Fruit fly (Drosophila melanogaster) whole organism, wandering third instar larva: ENCODE data around the gene CAH8.
A peak's percentile ranks its signal among the peaks of the same experiment; 100 is the strongest.

Experiments
- Abd-B ChIP-seq: fragments of >200 bp; optimal IDR thresholded peaks from 2 replicates; lab custom pipeline; 2017; ENCODE audit warnings: missing biosample characterization, missing genetic modification characterization
- CG32264 ChIP-seq: fragments of 200-800 bp; sonication (Bioruptor generic); optimal IDR thresholded peaks from 2 replicates; lab custom pipeline; 2016; ENCODE audit warnings: missing biosample characterization, missing genetic modification characterization
- CrebA ChIP-seq: fragments of 200-800 bp; sonication (Bioruptor generic); optimal IDR thresholded peaks from 2 replicates; lab custom pipeline; 2016; ENCODE audit warnings: missing biosample characterization, mild to moderate bottlenecking, missing genetic modification characterization, borderline replicate concordance
- Dfd ChIP-seq: fragments of >200 bp; optimal IDR thresholded peaks from 2 replicates; lab custom pipeline; 2017; ENCODE audit warnings: missing biosample characterization, missing genetic modification characterization
- GATAd ChIP-seq: sonication (Bioruptor generic); optimal IDR thresholded peaks from 2 replicates; lab custom pipeline; 2016; ENCODE audit warnings: missing biosample characterization, missing genetic modification characterization
- HLH106 ChIP-seq: fragments of 200-800 bp; optimal IDR thresholded peaks from 3 replicates; lab custom pipeline; 2019; ENCODE audit warnings: missing biosample characterization, mild to moderate bottlenecking, missing genetic modification characterization, moderate library complexity
- Hnf4 ChIP-seq: fragments of 200-800 bp; sonication (Bioruptor generic); optimal IDR thresholded peaks from 2 replicates; lab custom pipeline; 2016; ENCODE audit warnings: missing biosample characterization, mild to moderate bottlenecking, missing genetic modification characterization
- Hr78 ChIP-seq: fragments of >200 bp; optimal IDR thresholded peaks from 2 replicates; lab custom pipeline; 2017; ENCODE audit warnings: missing biosample characterization, missing genetic modification characterization
- Hr83 ChIP-seq: fragments of 200-300 bp; sonication (Bioruptor generic); optimal IDR thresholded peaks from 2 replicates; lab custom pipeline; 2016; ENCODE audit warnings: missing biosample characterization, mild to moderate bottlenecking, missing genetic modification characterization, moderate library complexity; ENCODE audit not compliant: poor library complexity, severe bottlenecking
- Jra ChIP-seq: sonication (Bioruptor generic); optimal IDR thresholded peaks from 2 replicates; lab custom pipeline; 2016; ENCODE audit warnings: missing biosample characterization, missing genetic modification characterization
- Mio ChIP-seq: sonication (Bioruptor generic); optimal IDR thresholded peaks from 2 replicates; lab custom pipeline; 2016; ENCODE audit warnings: missing biosample characterization, missing genetic modification characterization
- Myc ChIP-seq: fragments of >200 bp; optimal IDR thresholded peaks from 2 replicates; lab custom pipeline; 2017
- N ChIP-seq: fragments of >200 bp; optimal IDR thresholded peaks from 2 replicates; lab custom pipeline; 2018; ENCODE audit warnings: missing biosample characterization, missing external identifiers, missing genetic modification characterization
- OdsH ChIP-seq: fragments of 200-800 bp; sonication (Bioruptor generic); optimal IDR thresholded peaks from 2 replicates; lab custom pipeline; 2016; ENCODE audit warnings: missing biosample characterization, mild to moderate bottlenecking, missing genetic modification characterization
- Rel ChIP-seq, 2 experiments: fragments of 200-800 bp; sonication (Bioruptor generic) in 1 of 2; optimal IDR thresholded peaks; 2 replicates in 1 of 2; 3 replicates in 1 of 2; lab custom pipeline; 2016 to 2019; ENCODE audit warnings: mild to moderate bottlenecking in 2 of 2, missing biosample characterization in 2 of 2, missing genetic modification characterization in 2 of 2, moderate library complexity in 1 of 2
- Sp1 ChIP-seq: fragments of 200-800 bp; sonication (Bioruptor generic); optimal IDR thresholded peaks from 3 replicates; lab custom pipeline; 2019; ENCODE audit warnings: missing biosample characterization, mild to moderate bottlenecking, missing genetic modification characterization, moderate library complexity
- Vsx2 ChIP-seq: fragments of 200-300, 225-300 bp; sonication (Bioruptor generic); optimal IDR thresholded peaks from 2 replicates; lab custom pipeline; 2018; ENCODE audit warnings: missing biosample characterization, missing genetic modification characterization; ENCODE audit not compliant: partially characterized antibody
- br ChIP-seq: fragments of 200-800 bp; sonication (Bioruptor generic); optimal IDR thresholded peaks from 2 replicates; lab custom pipeline; 2016; ENCODE audit warnings: missing biosample characterization, missing genetic modification characterization
- brk ChIP-seq: fragments of 200-800 bp; sonication (Bioruptor generic); optimal IDR thresholded peaks from 2 replicates; lab custom pipeline; 2016; ENCODE audit warnings: missing biosample characterization, mild to moderate bottlenecking, missing genetic modification characterization
- dmrt93B ChIP-seq: fragments of 200-800 bp; sonication (Bioruptor generic); optimal IDR thresholded peaks from 2 replicates; lab custom pipeline; 2018; ENCODE audit warnings: missing biosample characterization, mild to moderate bottlenecking, missing genetic modification characterization
- ey ChIP-seq: fragments of 200-800 bp; sonication (Bioruptor generic); optimal IDR thresholded peaks from 2 replicates; lab custom pipeline; 2016; ENCODE audit warnings: missing biosample characterization, missing genetic modification characterization
- foxo ChIP-seq, 2 experiments: fragments of 200-800 bp; sonication (Bioruptor generic); optimal IDR thresholded peaks; 2 replicates in 1 of 2; 3 replicates in 1 of 2; lab custom pipeline; 2016 to 2017; ENCODE audit warnings: missing biosample characterization in 2 of 2, missing genetic modification characterization in 2 of 2
- fru ChIP-seq: fragments of 200-800 bp; sonication (Bioruptor generic); optimal IDR thresholded peaks from 3 replicates; lab custom pipeline; 2016; ENCODE audit warnings: missing biosample characterization, mild to moderate bottlenecking, missing genetic modification characterization
- h ChIP-seq: fragments of 200-800 bp; sonication (Bioruptor generic); optimal IDR thresholded peaks from 3 replicates; lab custom pipeline; 2016; ENCODE audit warnings: missing biosample characterization, mild to moderate bottlenecking, missing genetic modification characterization
- pan ChIP-seq: fragments of >200 bp; optimal IDR thresholded peaks from 2 replicates; lab custom pipeline; 2017
- psq ChIP-seq: fragments of 200-800 bp; sonication (Bioruptor generic); optimal IDR thresholded peaks from 3 replicates; lab custom pipeline; 2017; ENCODE audit warnings: missing biosample characterization, mild to moderate bottlenecking, missing genetic modification characterization, moderate library complexity
- rgr ChIP-seq: fragments of 200-800 bp; sonication (Bioruptor generic); optimal IDR thresholded peaks from 3 replicates; lab custom pipeline; 2016; ENCODE audit warnings: missing biosample characterization, mild to moderate bottlenecking, missing genetic modification characterization
- sage ChIP-seq: fragments of 200-800 bp; sonication (Bioruptor generic); optimal IDR thresholded peaks from 2 replicates; lab custom pipeline; 2016; ENCODE audit warnings: missing biosample characterization, mild to moderate bottlenecking, missing genetic modification characterization
- sv ChIP-seq: fragments of 200-800 bp; sonication (Bioruptor generic); optimal IDR thresholded peaks from 3 replicates; lab custom pipeline; 2016; ENCODE audit warnings: missing biosample characterization, missing genetic modification characterization
- tai ChIP-seq: sonication (Bioruptor generic); optimal IDR thresholded peaks from 2 replicates; lab custom pipeline; 2016; ENCODE audit warnings: missing biosample characterization, missing genetic modification characterization
- usp ChIP-seq: fragments of >200 bp; optimal IDR thresholded peaks from 2 replicates; lab custom pipeline; 2017; ENCODE audit warnings: missing biosample characterization, missing genetic modification characterization
- woc ChIP-seq: sonication (Bioruptor generic); optimal IDR thresholded peaks from 2 replicates; lab custom pipeline; 2016; ENCODE audit warnings: missing biosample characterization, mild to moderate bottlenecking, missing genetic modification characterization

CAH8 gene

DNA sequence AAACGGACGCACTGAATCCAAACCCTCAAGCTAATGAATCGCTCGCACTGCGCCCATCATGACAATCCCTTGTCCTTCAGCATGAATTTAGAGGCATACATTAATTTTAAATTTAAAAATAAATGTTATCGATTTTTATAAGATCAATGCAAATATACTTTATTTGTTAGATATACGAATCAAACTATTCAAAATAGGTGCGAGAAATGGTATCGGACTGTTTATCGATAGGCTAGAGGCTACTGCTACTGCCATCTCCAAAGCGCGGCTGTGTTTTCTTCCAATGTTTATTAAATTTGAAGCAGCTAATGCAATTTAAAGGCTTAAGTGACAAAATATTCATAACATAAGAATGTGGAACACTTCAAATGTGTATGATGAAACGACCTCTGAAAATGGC, 8.4 kb downstream of the CAH8 start, which contains the start of gene CG43342:
Gene CG43342 (plus strand): TSS at position 264 of the 400 bp plus-strand sequence.
- TF ChIP-seq Hr78 (no peak), N (GFP tag; lab: Kevin White, UChicago) (no peak), dmrt93B (GFP tag; lab: Kevin White, UChicago) (no peak), Sp1 (GFP tag; lab: Kevin White, UChicago) (no peak), CG32264 (GFP tag; lab: Kevin White, UChicago) (no peak), tai (GFP tag; lab: Kevin White, UChicago) (no peak), Jra (GFP tag; lab: Kevin White, UChicago) (no peak), Abd-B (GFP tag; lab: Kevin White, UChicago) (no peak), Rel (GFP tag; optimal IDR thresholded peaks at IDR 0.05; lab: Kevin White, UChicago) (no peak), Rel (tag; optimal IDR thresholded peaks at IDR 0.05; lab: Kevin White, UChicago) (no peak), CrebA (GFP tag; lab: Kevin White, UChicago) (no peak), OdsH (no peak)

DNA sequence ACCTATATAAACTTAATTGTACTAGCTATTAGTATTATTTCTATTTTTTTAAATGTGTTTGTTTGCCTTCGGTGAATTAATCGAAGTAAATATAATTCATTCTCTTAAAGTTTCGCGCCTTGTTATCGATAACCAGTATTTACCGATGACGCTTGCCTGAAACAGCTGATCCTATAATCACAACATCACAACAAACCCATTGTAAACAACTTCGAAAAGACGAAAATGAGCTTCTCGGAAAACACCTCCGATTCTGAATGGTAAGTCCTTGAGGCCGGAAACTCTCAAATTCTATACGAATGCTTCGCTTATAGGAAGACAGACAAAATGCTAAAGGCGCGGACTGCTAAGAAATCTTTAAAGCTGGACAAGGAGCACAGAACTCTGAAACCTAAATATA, 9.6 kb downstream of the CAH8 start, which contains the start of gene CG34149:
Gene CG34149 (plus strand): TSS at position 187 of the 400 bp plus-strand sequence.
- TF ChIP-seq fru (GFP tag; lab: Kevin White, UChicago) (no peak), tai (GFP tag; lab: Kevin White, UChicago) (no peak), Rel (GFP tag; optimal IDR thresholded peaks at IDR 0.05; lab: Kevin White, UChicago) (no peak), Rel (tag; optimal IDR thresholded peaks at IDR 0.05; lab: Kevin White, UChicago) (no peak), sv (no peak), ey (GFP tag; lab: Kevin White, UChicago) (no peak)

DNA sequence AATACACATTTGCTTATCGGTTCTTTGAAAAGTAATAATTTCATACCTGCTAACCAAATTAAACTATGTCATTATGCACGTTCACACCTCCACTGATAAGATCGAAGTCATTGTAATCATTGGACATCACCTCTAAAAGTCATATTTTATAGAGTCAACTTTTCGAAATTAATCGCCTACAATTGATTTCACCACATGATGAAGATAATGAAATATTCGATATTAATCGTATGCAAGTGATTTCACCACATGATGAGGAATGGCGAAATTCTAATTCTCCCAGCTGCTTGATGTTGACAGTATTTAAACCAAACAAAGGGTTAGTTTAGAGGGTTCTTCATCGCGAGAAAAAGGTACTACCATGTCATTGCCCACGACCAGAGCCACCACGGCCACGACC, 13.8 kb downstream of the CAH8 start, which contains the start of gene CG18596:
Gene CG18596 (plus strand): TSS at position 250 of the 400 bp plus-strand sequence.
- TF ChIP-seq Myc (lab: Kevin White, UChicago) (peak; percentile 77), psq (GFP tag; lab: Kevin White, UChicago) (no peak), Hr78 (no peak), Vsx2 (GFP tag; lab: Kevin White, UChicago) (no peak), pan (lab: Kevin White, UChicago) (no peak)

- no peak for TF ChIP-seq CrebA (GFP tag; lab: Kevin White, UChicago)
These were observed 17.0 kb downstream of the CAH8 start, which contains the start of gene CG7069 for dm6 chr3R:22372535-22372934. CG7069 (plus strand) TSS chr3R:22372835.

DNA sequence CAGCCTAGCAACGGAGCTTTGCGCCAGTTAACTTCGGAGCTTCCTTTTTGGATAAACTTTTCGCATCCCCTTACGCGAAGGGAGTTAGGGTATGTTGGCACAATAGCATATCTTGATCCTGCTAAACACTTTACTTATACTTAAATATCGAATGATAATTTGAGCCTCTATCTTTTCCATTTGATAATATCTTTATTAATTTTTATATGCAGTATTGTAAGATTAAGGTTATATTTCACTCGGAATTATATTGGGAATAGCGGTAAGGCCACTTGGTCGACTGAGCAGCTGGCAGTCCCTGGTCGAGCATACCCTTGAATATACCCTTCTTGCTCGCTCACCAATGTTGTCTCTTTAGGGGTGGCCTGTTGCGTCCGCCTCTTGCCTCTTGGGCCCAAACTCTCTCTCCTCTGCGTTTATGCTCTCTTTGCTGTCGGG, 20.7 kb downstream of the CAH8 start:
- peak; percentile 69 for TF ChIP-seq rgr (GFP tag; lab: Kevin White, UChicago)
- TF ChIP-seq Vsx2 (GFP tag; lab: Kevin White, UChicago), result no peak
- peak; percentile 67 for TF ChIP-seq psq (GFP tag; lab: Kevin White, UChicago)
- TF ChIP-seq br (GFP tag; lab: Kevin White, UChicago), result peak; percentile 74
- TF ChIP-seq sv, result peak; percentile 78
- peak; percentile 83 for TF ChIP-seq fru (GFP tag; lab: Kevin White, UChicago)
- TF ChIP-seq sage (GFP tag; lab: Kevin White, UChicago), result peak; percentile 30
- no peak for TF ChIP-seq Jra (GFP tag; lab: Kevin White, UChicago)
- TF ChIP-seq woc, result peak; percentile 74
- TF ChIP-seq GATAd (GFP tag; lab: Kevin White, UChicago), result no peak
- no peak for TF ChIP-seq dmrt93B (GFP tag; lab: Kevin White, UChicago)
- TF ChIP-seq OdsH, result peak; percentile 69
- TF ChIP-seq foxo (GFP tag; optimal IDR thresholded peaks at IDR 0.05; lab: Kevin White, UChicago), result peak in 1 of 2 experiments; percentile 79
- TF ChIP-seq h, result peak; percentile 57
- TF ChIP-seq usp, result no peak
- TF ChIP-seq ey (GFP tag; lab: Kevin White, UChicago), result peak; percentile 60
- TF ChIP-seq HLH106, result peak; percentile 48
- peak; percentile 60 for TF ChIP-seq Sp1 (GFP tag; lab: Kevin White, UChicago)

dm6 chr3R:22368077-22368776, 21.3 kb downstream of the CAH8 start:
- TF ChIP-seq usp (no peak), tai (GFP tag; lab: Kevin White, UChicago) (no peak), CG32264 (GFP tag; lab: Kevin White, UChicago) (no peak), CrebA (GFP tag; lab: Kevin White, UChicago) (no peak), foxo (GFP tag; optimal IDR thresholded peaks at IDR 0.05; lab: Kevin White, UChicago) (no peak), Hr83 (no peak), Hnf4 (GFP tag; lab: Kevin White, UChicago) (no peak), Sp1 (GFP tag; lab: Kevin White, UChicago) (no peak), br (GFP tag; lab: Kevin White, UChicago) (no peak), woc (no peak), sv (no peak), ey (GFP tag; lab: Kevin White, UChicago) (no peak), sage (GFP tag; lab: Kevin White, UChicago) (no peak), fru (GFP tag; lab: Kevin White, UChicago) (no peak), Dfd (no peak), h (no peak), brk (GFP tag; lab: Kevin White, UChicago) (no peak), Mio (GFP tag; lab: Kevin White, UChicago) (no peak), GATAd (GFP tag; lab: Kevin White, UChicago) (no peak), Rel (GFP tag; optimal IDR thresholded peaks at IDR 0.05; lab: Kevin White, UChicago) (no peak), Rel (tag; optimal IDR thresholded peaks at IDR 0.05; lab: Kevin White, UChicago) (no peak)
- TF ChIP-seq, all 38 proteins: peak for 0
